Worm (Caenorhabditis elegans): Measurements from ENCODE around the gene K08D8.6.
"Not testable (repeated sequence)": the region's sequence is repeated elsewhere in the genome, so short reads cannot be mapped to it uniquely, and the experiment has no call there.

The K08D8.6 gene

DNA sequence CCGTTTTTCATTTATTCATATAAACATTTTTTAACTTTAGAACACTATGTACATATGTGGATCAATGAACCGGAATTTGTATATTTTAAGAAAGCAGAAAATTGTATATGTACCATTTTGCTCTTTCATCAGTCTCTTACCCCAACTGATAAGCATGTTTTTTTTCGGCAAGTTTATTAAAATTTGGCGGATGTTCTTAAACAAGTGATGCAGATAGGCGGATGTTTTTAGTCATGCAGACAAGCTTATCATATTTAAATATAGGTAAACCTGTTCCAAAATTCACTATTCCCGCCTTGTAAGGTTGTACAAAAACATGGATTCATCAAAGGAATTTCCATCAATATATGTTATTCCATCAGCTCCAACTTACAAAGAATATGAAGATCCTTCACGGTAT lies 9.1 kb upstream of the K08D8.6 start, which contains the start of gene K08D8.9:
TSS of gene K08D8.9 (plus strand) at position 301 of the 400 bp plus-strand sequence.
- no peak for TF ChIP-seq unc-62 (GFP tag; optimal IDR thresholded peaks at IDR 0.05)

- no peak for TF ChIP-seq unc-62 (GFP tag; optimal IDR thresholded peaks at IDR 0.05)
These were observed 8.5 kb upstream of the K08D8.6 start for ce11 chrIV:12898823-12899222.

DNA sequence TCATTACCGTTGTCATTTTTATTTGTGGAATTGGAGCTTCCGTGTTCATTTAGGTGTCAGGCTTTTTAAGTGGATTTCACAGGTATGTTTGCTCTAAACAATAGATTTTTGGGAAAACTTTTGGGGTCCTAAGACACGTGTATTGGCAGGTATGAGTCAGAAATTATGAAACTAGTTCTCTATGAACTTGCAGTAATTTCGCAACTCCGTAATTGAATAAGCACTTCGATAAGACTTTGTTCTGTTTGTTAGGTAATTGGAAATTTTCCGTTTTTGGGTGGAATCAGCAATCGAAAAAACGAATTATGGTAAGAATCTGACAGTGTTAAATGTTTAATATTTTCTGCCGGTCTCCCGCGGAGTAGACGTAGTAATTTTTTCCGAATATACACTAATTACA lies 6.8 kb upstream of the K08D8.6 start:
- TF ChIP-seq unc-62 (GFP tag; optimal IDR thresholded peaks at IDR 0.05): no peak

DNA sequence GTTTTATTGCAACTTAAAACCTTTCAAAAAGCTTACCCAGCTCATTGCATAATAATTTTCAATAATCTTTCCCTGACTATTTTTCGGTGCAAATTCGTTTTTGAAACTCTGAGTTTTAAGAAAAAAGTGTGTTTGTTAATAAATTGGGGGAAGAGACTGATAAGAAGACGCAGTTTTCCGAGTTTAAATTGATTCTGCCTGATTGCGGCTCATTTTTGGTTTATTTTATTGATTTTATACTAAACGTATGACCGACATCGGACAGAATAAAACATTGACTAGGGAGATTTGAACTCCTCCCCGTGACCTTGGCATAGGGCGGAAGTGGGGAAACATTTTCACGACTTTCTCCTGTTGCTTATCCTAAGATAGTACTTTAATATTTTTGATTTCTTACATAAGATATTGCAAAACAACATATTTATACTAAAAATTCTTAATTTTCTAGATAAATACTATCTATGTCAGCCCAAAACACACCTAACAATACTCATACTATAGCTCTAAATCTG lies 6.1 kb upstream of the K08D8.6 start, which contains the start of gene K08D8.7:
TSS of gene K08D8.7 (plus strand) at position 462 of the 512 bp plus-strand sequence.
- TF ChIP-seq unc-62 (GFP tag; optimal IDR thresholded peaks at IDR 0.05): no peak

DNA sequence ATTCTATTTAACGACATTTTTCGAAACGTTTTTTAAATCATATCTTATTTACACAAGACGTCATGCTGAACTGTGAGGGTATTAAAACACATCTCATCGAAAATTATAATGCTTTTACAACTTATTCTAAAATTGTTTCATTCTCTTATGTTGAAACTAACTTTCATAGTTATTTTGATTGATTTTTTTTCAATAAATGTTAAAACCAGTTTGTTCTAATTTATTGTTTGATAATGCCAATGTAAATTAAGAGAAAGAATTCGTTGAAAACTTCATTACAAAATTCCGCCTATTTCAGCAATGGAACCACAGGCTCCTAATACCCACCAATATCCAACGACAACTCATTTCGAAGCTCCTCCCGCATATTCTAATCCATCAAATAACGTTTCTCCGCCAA lies 4.7 kb upstream of the K08D8.6 start, which contains the start of gene K08D8.11:
TSS of gene K08D8.11 (plus strand) at position 301 of the 400 bp plus-strand sequence.
- no peak for TF ChIP-seq unc-62 (GFP tag; optimal IDR thresholded peaks at IDR 0.05)

DNA sequence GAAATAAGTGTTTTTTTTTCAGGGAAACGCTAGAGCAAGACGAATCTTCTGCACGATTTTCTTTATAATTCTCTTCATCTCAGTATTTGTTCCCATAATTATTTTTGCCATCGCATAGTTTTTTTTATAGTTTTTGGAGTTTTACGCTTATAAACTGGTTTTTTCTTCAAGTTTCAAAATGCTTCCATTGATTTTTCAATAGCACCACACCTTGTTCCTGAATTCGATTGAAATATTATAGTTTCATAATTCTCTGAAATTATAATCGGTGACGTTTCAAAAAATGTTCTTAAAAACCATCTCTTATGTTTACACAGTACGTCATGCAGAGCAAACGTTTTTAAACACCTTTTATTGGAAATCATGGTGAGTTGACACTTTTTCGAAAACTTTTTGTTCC lies 2.9 kb upstream of the K08D8.6 start, which contains the start of gene K08D8.12:
TSS of gene K08D8.12 (plus strand) at position 301 of the 400 bp plus-strand sequence.
- TF ChIP-seq unc-62 (GFP tag; optimal IDR thresholded peaks at IDR 0.05): no peak

DNA sequence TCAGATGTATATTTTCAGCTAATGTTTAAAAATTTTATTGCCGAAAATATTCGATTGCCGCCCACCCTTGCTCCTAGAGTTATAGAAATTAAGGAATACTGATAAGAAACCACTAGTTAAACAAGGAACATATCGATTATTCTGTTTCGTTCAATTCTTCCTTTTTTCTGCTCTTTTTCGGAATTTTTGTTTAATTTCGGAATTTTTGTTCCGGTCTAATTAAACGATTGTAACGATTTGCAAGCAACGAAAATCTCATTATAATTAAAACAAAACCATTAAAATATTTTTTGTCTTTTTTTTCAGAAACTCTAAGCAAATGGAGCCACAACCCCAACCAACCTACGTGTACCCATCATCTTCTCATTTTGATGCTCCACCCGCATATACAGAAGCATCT lies 1.9 kb upstream of the K08D8.6 start, which contains the start of gene K08D8.1:
TSS of gene K08D8.1 (plus strand) at position 301 of the 400 bp plus-strand sequence.
- no peak for TF ChIP-seq unc-62 (GFP tag; optimal IDR thresholded peaks at IDR 0.05)

- TF ChIP-seq unc-62 (GFP tag; optimal IDR thresholded peaks at IDR 0.05): no peak
These were observed 772 bp upstream of the K08D8.6 start for ce11 chrIV:12891080-12891479.

DNA sequence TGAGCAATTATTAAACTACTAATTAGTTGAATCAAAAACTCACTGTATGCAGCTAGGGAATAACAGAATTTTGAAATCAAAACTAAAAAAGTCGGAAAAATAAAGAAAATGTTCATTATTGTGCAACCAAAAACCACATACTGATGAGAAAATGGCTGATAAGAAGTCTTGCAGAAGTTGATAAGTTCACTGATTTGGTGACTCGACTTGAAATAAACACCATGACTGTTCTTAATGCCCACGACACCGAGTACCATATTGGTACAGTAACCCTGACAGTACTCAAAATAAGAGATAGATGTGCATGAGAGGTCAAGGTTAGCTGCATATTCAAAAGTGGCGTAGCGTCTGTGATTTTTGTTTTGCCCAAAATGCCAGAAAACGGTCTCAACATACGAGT lies 4.3 kb downstream of the K08D8.6 start:
- TF ChIP-seq unc-62 (GFP tag; optimal IDR thresholded peaks at IDR 0.05): no peak

- TF ChIP-seq unc-62 (GFP tag; optimal IDR thresholded peaks at IDR 0.05): no peak
These were observed 7.1 kb downstream of the K08D8.6 start, which contains the start of gene ZK896.4 for ce11 chrIV:12883190-12883589. Gene ZK896.4, minus strand, starts transcription at chrIV:12883290.

- no peak for TF ChIP-seq unc-62 (GFP tag; optimal IDR thresholded peaks at IDR 0.05)
These were observed 10.8 kb downstream of the K08D8.6 start, which contains the start of gene ZK896.5 for ce11 chrIV:12879557-12879956. Gene ZK896.5, minus strand, starts transcription at chrIV:12879645.

DNA sequence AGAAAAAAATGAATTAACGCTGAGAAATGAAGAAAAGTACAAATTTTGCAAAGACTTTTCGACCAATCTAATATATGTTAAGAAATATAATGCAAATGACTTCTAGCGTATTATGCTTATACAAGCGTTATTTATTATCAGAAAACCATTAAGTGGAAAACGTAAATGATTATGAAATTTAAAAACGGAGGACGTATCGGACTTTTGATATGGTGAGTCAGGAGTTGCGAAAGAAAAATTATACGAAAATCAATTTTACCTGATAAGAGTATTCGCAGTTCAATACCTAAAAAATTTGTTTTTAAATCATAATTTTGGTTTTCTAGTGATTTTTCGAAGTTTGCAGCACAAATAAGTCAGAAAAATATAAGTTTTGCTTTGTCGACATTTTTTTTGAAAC lies 13.8 kb downstream of the K08D8.6 start:
- no peak for TF ChIP-seq unc-62 (GFP tag; optimal IDR thresholded peaks at IDR 0.05)

DNA sequence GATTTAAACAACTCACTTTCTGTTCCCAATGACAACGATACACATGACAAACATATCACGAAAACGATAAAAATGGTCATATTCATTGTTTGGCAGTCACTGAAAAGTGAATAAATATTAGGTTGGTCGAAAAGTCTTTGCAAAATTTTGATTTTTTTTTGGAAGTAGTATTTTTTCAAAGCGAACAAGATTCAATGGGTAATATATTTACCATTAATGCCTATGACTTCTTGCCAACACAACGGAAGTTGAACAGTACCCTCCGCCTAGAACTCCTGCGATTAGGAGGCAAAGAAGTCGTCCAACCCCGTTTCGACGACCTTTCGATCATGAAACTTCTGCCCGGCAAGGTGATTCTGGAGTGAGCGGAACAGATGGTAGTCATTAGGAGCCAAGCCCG lies 15.0 kb downstream of the K08D8.6 start, which contains the start of gene ZK896.1:
TSS of gene ZK896.1 (minus strand) at position 101 of the 400 bp plus-strand sequence.
- not testable (repeated sequence) for TF ChIP-seq unc-62 (GFP tag; optimal IDR thresholded peaks at IDR 0.05)

- TF ChIP-seq unc-62 (GFP tag; optimal IDR thresholded peaks at IDR 0.05): no peak
These were observed 18.8 kb downstream of the K08D8.6 start, which contains the start of gene clec-187 for ce11 chrIV:12871445-12871947. Gene clec-187, minus strand, starts transcription at chrIV:12871495.

DNA sequence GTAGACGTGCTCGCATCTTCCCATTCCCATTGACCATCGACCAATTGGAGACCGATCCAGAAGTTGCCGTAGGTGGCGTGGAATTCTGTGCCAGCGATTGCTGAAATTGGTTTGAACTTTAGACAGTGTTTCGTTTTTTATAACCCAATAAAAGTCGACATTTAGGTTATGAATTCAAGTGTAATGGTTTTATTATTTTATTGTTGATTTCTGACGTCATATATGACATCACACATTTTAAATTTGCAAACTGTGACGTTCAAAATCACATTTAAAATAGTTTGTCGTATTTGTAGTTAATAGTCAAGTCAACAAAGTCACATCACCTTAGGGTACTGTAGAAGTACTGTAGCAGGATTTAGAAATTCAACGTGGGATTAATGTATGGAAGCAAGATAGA lies 20.0 kb downstream of the K08D8.6 start:
- no peak for TF ChIP-seq unc-62 (GFP tag; optimal IDR thresholded peaks at IDR 0.05)

DNA sequence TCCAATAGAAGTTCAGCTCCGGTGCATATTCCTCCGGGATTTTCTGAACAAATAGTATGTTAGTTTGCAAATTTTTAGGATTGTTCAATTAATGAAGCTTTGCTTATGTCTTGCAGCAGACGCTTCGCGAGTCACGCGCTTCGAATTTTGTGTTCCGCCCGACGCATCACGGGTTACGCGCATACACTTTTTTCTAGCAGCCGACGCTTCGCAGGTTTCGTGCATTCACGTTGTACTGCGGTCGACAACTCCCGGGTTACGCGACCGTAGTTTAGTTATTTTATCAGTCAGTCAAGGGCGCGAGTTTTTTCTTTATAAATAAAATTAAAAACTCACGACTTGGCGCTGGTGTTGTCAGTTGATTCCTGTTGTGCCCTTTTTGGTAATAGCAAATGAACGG lies 20.5 kb downstream of the K08D8.6 start:
- no peak for TF ChIP-seq unc-62 (GFP tag; optimal IDR thresholded peaks at IDR 0.05)

ce11 chrIV:12869383-12869782 lies 20.9 kb downstream of the K08D8.6 start:
- no peak for TF ChIP-seq unc-62 (GFP tag; optimal IDR thresholded peaks at IDR 0.05)
